Worm (Caenorhabditis elegans): ENCODE results near the gene F33G12.7.

The F33G12.7 gene

DNA sequence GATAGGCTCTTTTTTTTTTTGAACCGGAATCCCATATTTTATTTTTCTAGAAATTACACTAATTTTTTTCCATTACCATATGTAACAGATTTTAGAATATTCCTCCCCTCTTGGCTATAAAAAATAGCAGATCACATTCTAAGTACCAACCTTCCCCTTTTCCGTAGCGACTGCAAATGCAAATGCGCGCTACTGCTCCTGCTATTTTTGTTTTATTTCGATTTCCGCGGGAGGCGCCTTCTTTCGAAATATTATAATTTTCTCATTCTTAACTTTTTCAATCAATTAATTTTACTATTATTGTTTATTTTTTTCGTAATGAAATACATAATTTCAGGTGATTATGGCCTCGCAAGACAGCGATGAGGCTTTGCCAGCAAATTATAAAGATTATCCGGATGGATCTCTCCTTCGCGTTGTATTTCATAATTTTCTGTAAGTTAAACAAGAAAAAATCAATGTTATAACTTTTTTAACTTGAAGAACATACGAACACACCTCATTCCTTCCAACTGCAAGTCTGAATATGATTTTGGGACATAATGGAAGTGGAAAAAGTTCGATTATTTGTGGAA, 21.4 kb upstream of the F33G12.7 start, which contains the start of gene smc-5:
Gene smc-5 (plus strand): TSS at position 332 of the 575 bp plus-strand sequence.
- TF ChIP-seq ceh-18 (tag; optimal IDR thresholded peaks at IDR 0.05): no peak
- TF ChIP-seq K02D7.2 (tag; optimal IDR thresholded peaks at IDR 0.05): no peak
- no peak for TF ChIP-seq ceh-9 (tag; optimal IDR thresholded peaks at IDR 0.05)
- TF ChIP-seq unc-3 (GFP tag; conservative IDR thresholded peaks at IDR 0.05): no peak
- TF ChIP-seq unc-3 (tag; optimal IDR thresholded peaks at IDR 0.05): no peak
- TF ChIP-seq unc-86 (tag; optimal IDR thresholded peaks at IDR 0.05): no peak
- TF ChIP-seq elt-4 (tag; optimal IDR thresholded peaks at IDR 0.05): no peak
- TF ChIP-seq ceh-48 (tag; optimal IDR thresholded peaks at IDR 0.05): no peak
- peak; percentile 16 for TF ChIP-seq pax-1 (tag; optimal IDR thresholded peaks at IDR 0.05)
- peak; percentile 69 for TF ChIP-seq ceh-2 (tag; optimal IDR thresholded peaks at IDR 0.05)
- peak; percentile 25 for TF ChIP-seq lim-6 (tag; optimal IDR thresholded peaks at IDR 0.05)
- TF ChIP-seq lin-11 (tag; optimal IDR thresholded peaks at IDR 0.05): no peak
- no peak for TF ChIP-seq hlh-6 (tag; optimal IDR thresholded peaks at IDR 0.05)
- no peak for TF ChIP-seq hlh-13 (GFP tag; optimal IDR thresholded peaks at IDR 0.05)
- TF ChIP-seq fkh-6 (tag; optimal IDR thresholded peaks at IDR 0.05): no peak
- peak; percentile 56 for TF ChIP-seq unc-42 (tag; optimal IDR thresholded peaks at IDR 0.05)
- TF ChIP-seq hlh-8 (tag; optimal IDR thresholded peaks at IDR 0.05): peak; percentile 13
- no peak for TF ChIP-seq ama-1 (optimal IDR thresholded peaks at IDR 0.05)
- TF ChIP-seq rnt-1 (tag; optimal IDR thresholded peaks at IDR 0.05): peak; percentile 52
- no peak for TF ChIP-seq ceh-6 (GFP tag; optimal IDR thresholded peaks at IDR 0.05)
- TF ChIP-seq ahr-1 (tag; optimal IDR thresholded peaks at IDR 0.05): no peak
- peak; percentile 23 for TF ChIP-seq pqm-1 (tag; optimal IDR thresholded peaks at IDR 0.05)
- TF ChIP-seq fax-1 (tag; optimal IDR thresholded peaks at IDR 0.05): peak; percentile 58
- TF ChIP-seq syd-9 (tag; optimal IDR thresholded peaks at IDR 0.05): no peak
- no peak for TF ChIP-seq nhr-232 (tag; optimal IDR thresholded peaks at IDR 0.05)
- peak; percentile 43 for TF ChIP-seq tbx-7 (tag; optimal IDR thresholded peaks at IDR 0.05)
- peak; percentile 14 for TF ChIP-seq ztf-16 (tag; optimal IDR thresholded peaks at IDR 0.05)
- TF ChIP-seq ceh-24 (tag; optimal IDR thresholded peaks at IDR 0.05): no peak
- no peak for TF ChIP-seq ceh-30 (tag; optimal IDR thresholded peaks at IDR 0.05)
- peak; percentile 73 for TF ChIP-seq tbx-2 (tag; optimal IDR thresholded peaks at IDR 0.05)
- TF ChIP-seq eyg-1 (tag; optimal IDR thresholded peaks at IDR 0.05): no peak
- no peak for TF ChIP-seq ceh-45 (GFP tag; IDR thresholded peaks at IDR 0.05)
- TF ChIP-seq fkh-10 (GFP tag; optimal IDR thresholded peaks at IDR 0.05): no peak
- TF ChIP-seq C38D4.7 (GFP tag; optimal IDR thresholded peaks at IDR 0.05): no peak
- TF ChIP-seq F13H6.1 (tag; optimal IDR thresholded peaks at IDR 0.05): peak; percentile 36
- TF ChIP-seq pag-3 (tag; optimal IDR thresholded peaks at IDR 0.05; ENCODE audit: borderline replicate concordance): no peak
- no peak for TF ChIP-seq npax-4 (tag; optimal IDR thresholded peaks at IDR 0.05)
- TF ChIP-seq sox-2 (GFP tag; IDR thresholded peaks at IDR 0.05): no peak
- no peak for TF ChIP-seq dve-1 (tag; optimal IDR thresholded peaks at IDR 0.05)
- TF ChIP-seq ttx-3 (tag; optimal IDR thresholded peaks at IDR 0.05): no peak
- peak; percentile 68 for TF ChIP-seq ceh-34 (tag; optimal IDR thresholded peaks at IDR 0.05)
- no peak for TF ChIP-seq pha-2 (tag; optimal IDR thresholded peaks at IDR 0.05)
- no peak for TF ChIP-seq ceh-19 (GFP tag; optimal IDR thresholded peaks at IDR 0.05)
- no peak for TF ChIP-seq sdc-2 (tag; optimal IDR thresholded peaks at IDR 0.05)
- TF ChIP-seq gmeb-2 (tag; optimal IDR thresholded peaks at IDR 0.05): no peak
- TF ChIP-seq hlh-15 (tag; optimal IDR thresholded peaks at IDR 0.05): no peak
- no peak for TF ChIP-seq hlh-30 (tag; optimal IDR thresholded peaks at IDR 0.05; ENCODE audit: insufficient read depth)
- TF ChIP-seq ceh-14 (tag; optimal IDR thresholded peaks at IDR 0.05): peak; percentile 52
- TF ChIP-seq ets-4 (tag; optimal IDR thresholded peaks at IDR 0.05): peak; percentile 57
- no peak for TF ChIP-seq elt-2 (tag; optimal IDR thresholded peaks at IDR 0.05)
- no peak for TF ChIP-seq pros-1 (tag; optimal IDR thresholded peaks at IDR 0.05)
- TF ChIP-seq Y22D7AL.16 (tag; optimal IDR thresholded peaks at IDR 0.05): no peak
- TF ChIP-seq odd-2 (tag; optimal IDR thresholded peaks at IDR 0.05): no peak
- TF ChIP-seq ceh-31 (tag; optimal IDR thresholded peaks at IDR 0.05): peak; percentile 91
